Worm (Caenorhabditis elegans) whole organism, L3 larva: Measurements from ENCODE around the gene ekl-6.
A peak's percentile ranks its signal among the peaks of the same experiment; 100 is the strongest.

Experiments used
- R02D3.7 ChIP-seq: fragments of 150-350 bp; optimal IDR thresholded peaks from 2 replicates; lab custom pipeline; 2014; ENCODE audit warnings: missing biosample characterization, missing genetic modification characterization
- ZK546.5 ChIP-seq: sonication (generic microtip); optimal IDR thresholded peaks from 2 replicates; lab custom pipeline; 2017; ENCODE audit warnings: missing biosample characterization, missing genetic modification characterization
- aly-2 ChIP-seq: fragments of 150-350 bp; optimal IDR thresholded peaks from 2 replicates; lab custom pipeline; 2014; ENCODE audit warnings: missing biosample characterization, missing genetic modification characterization
- ama-1 ChIP-seq: fragments of 150-350 bp; optimal IDR thresholded peaks from 2 replicates; lab custom pipeline; 2018
- ceh-28 ChIP-seq: fragments of 150-350 bp; optimal IDR thresholded peaks from 2 replicates; lab custom pipeline; 2014; ENCODE audit warnings: missing biosample characterization, missing genetic modification reagents, missing genetic modification characterization
- ceh-9 ChIP-seq: sonication (generic microtip); optimal IDR thresholded peaks from 2 replicates; lab custom pipeline; 2018; ENCODE audit warnings: missing biosample characterization, missing genetic modification characterization
- egl-27 ChIP-seq: sonication (generic microtip); optimal IDR thresholded peaks from 4 replicates; lab custom pipeline; 2017; ENCODE audit warnings: missing biosample characterization, missing genetic modification reagents, missing genetic modification characterization
- elt-2 ChIP-seq: sonication (generic microtip); optimal IDR thresholded peaks from 2 replicates; lab custom pipeline; 2016; ENCODE audit warnings: missing genetic modification reagents, mild to moderate bottlenecking, missing genetic modification characterization, missing compliant biosample characterization
- elt-3 ChIP-seq, 3 experiments: fragments of 150-350 bp in 1 of 3; sonication (generic microtip) in 2 of 3; optimal IDR thresholded peaks; 2 replicates in 2 of 3; 4 replicates in 1 of 3; lab custom pipeline; 2014 to 2017; ENCODE audit warnings: missing biosample characterization in 3 of 3, missing genetic modification characterization in 3 of 3
- eor-1 ChIP-seq, 2 experiments: fragments of 150-350 bp; optimal IDR thresholded peaks; 2 replicates each; lab custom pipeline; 2014 to 2018; ENCODE audit warnings: missing biosample characterization in 2 of 2, missing genetic modification characterization in 2 of 2
- fkh-10 ChIP-seq: sonication (generic microtip); optimal IDR thresholded peaks from 2 replicates; lab custom pipeline; 2017; ENCODE audit warnings: missing biosample characterization, missing genetic modification reagents, missing genetic modification characterization
- fos-1 ChIP-seq: fragments of 150-350 bp; optimal IDR thresholded peaks from 2 replicates; lab custom pipeline; 2014; ENCODE audit warnings: missing biosample characterization, missing genetic modification characterization
- hmg-11 ChIP-seq: sonication (generic microtip); optimal IDR thresholded peaks from 2 replicates; lab custom pipeline; 2016; ENCODE audit warnings: missing genetic modification characterization, missing compliant biosample characterization
- jun-1 ChIP-seq: fragments of 150-350 bp; optimal IDR thresholded peaks from 2 replicates; lab custom pipeline; 2014; ENCODE audit warnings: missing biosample characterization, missing genetic modification reagents, missing genetic modification characterization
- lin-15B ChIP-seq: fragments of 150-350 bp; optimal IDR thresholded peaks from 2 replicates; lab custom pipeline; 2014; ENCODE audit warnings: missing biosample characterization, missing genetic modification characterization
- lsy-12 ChIP-seq: sonication (generic microtip); optimal IDR thresholded peaks from 2 replicates; lab custom pipeline; 2016; ENCODE audit warnings: mild to moderate bottlenecking, missing genetic modification characterization, missing compliant biosample characterization
- mdl-1 ChIP-seq: fragments of 150-350 bp; optimal IDR thresholded peaks from 2 replicates; lab custom pipeline; 2014; ENCODE audit warnings: missing biosample characterization, missing genetic modification characterization
- nfya-1 ChIP-seq: sonication (generic microtip); optimal IDR thresholded peaks from 2 replicates; lab custom pipeline; 2017; ENCODE audit warnings: missing genetic modification characterization, mild to moderate bottlenecking, missing compliant biosample characterization, antibody characterized with exemption, moderate library complexity; ENCODE audit not compliant: insufficient read depth
- nhr-11 ChIP-seq: fragments of 150-350 bp; optimal IDR thresholded peaks from 2 replicates; lab custom pipeline; 2014; ENCODE audit warnings: missing biosample characterization, missing genetic modification characterization
- nhr-12 ChIP-seq: fragments of 150-350 bp; optimal IDR thresholded peaks from 2 replicates; lab custom pipeline; 2014; ENCODE audit warnings: missing biosample characterization, missing genetic modification characterization
- nhr-28 ChIP-seq: fragments of 150-350 bp; optimal IDR thresholded peaks from 2 replicates; lab custom pipeline; 2014; ENCODE audit warnings: missing biosample characterization, missing genetic modification characterization
- nhr-43 ChIP-seq: sonication (generic microtip); optimal IDR thresholded peaks from 2 replicates; lab custom pipeline; 2016; ENCODE audit warnings: mild to moderate bottlenecking, missing genetic modification characterization, missing compliant biosample characterization; ENCODE audit not compliant: poor library complexity, severe bottlenecking
- nhr-77 ChIP-seq: fragments of 150-350 bp; optimal IDR thresholded peaks from 2 replicates; lab custom pipeline; 2014; ENCODE audit warnings: missing biosample characterization, missing genetic modification characterization
- pha-4 ChIP-seq: fragments of 150-350 bp; optimal IDR thresholded peaks from 2 replicates; lab custom pipeline; 2014; ENCODE audit warnings: missing biosample characterization, missing genetic modification reagents, missing genetic modification characterization
- pqm-1 ChIP-seq: fragments of 150-350 bp; optimal IDR thresholded peaks from 2 replicates; lab custom pipeline; 2017; ENCODE audit warnings: missing biosample characterization, missing genetic modification characterization, inconsistent platforms
- sea-2 ChIP-seq: fragments of 150-350 bp; sonication (generic microtip); optimal IDR thresholded peaks from 4 replicates; lab custom pipeline; 2014; ENCODE audit warnings: missing biosample characterization, missing genetic modification reagents, missing genetic modification characterization
- skn-1 ChIP-seq: fragments of 150-350 bp; optimal IDR thresholded peaks from 2 replicates; lab custom pipeline; 2014; ENCODE audit warnings: missing biosample characterization, missing genetic modification characterization
- snpc-4 ChIP-seq: fragments of 150-350 bp; optimal IDR thresholded peaks from 2 replicates; lab custom pipeline; 2014; ENCODE audit warnings: missing biosample characterization, missing genetic modification characterization
- tbx-2 ChIP-seq: sonication (generic microtip); optimal IDR thresholded peaks from 2 replicates; lab custom pipeline; 2016; ENCODE audit warnings: mild to moderate bottlenecking, missing genetic modification characterization, missing compliant biosample characterization
- unc-39 ChIP-seq: sonication (generic microtip); optimal IDR thresholded peaks from 4 replicates; lab custom pipeline; 2017; ENCODE audit warnings: missing biosample characterization, missing genetic modification characterization
- zag-1 ChIP-seq: fragments of 150-350 bp; optimal IDR thresholded peaks from 2 replicates; lab custom pipeline; 2014; ENCODE audit warnings: missing biosample characterization, missing genetic modification characterization
- ztf-11 ChIP-seq: fragments of 150-350 bp; optimal IDR thresholded peaks from 2 replicates; lab custom pipeline; 2014; ENCODE audit warnings: missing biosample characterization, missing genetic modification characterization
- ztf-4 ChIP-seq: fragments of 150-350 bp; optimal IDR thresholded peaks from 2 replicates; lab custom pipeline; 2014; ENCODE audit warnings: missing biosample characterization, missing genetic modification characterization

The ekl-6 gene

DNA sequence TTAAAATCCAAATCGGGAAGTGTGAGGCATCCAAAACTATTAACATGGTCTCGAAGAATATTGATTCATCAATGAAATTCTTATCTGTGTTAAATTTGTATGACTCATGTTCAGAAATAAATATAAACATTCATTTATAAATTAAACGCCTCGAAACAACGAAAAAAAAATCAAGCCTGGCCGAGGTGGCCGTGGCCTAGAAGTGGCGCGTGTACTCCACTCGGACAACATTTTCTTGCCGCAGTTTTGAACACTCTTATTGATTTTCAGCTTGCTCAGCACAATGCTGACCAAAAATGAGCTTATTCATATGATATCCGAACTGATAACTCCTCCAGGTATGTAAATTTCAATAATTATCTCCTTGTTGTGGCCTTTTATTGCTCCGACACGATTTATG, at the start of gene ekl-6:
Gene ekl-6 (plus strand): TSS at position 265 of the 400 bp plus-strand sequence.
- TF ChIP-seq nhr-28 (tag; lab: Kevin White, UChicago) (no peak), lsy-12 (tag; lab: Kevin White, UChicago) (peak; percentile 22), nhr-43 (tag; lab: Kevin White, UChicago) (peak; percentile 79), lin-15B (tag; lab: Kevin White, UChicago) (peak; percentile 48), snpc-4 (tag; lab: Kevin White, UChicago) (peak; percentile 12), elt-2 (tag; lab: Kevin White, UChicago) (no peak), hmg-11 (tag; lab: Kevin White, UChicago) (peak; percentile 65), elt-3 (tag; optimal IDR thresholded peaks at IDR 0.05; lab: Kevin White, UChicago) (no peak)

DNA sequence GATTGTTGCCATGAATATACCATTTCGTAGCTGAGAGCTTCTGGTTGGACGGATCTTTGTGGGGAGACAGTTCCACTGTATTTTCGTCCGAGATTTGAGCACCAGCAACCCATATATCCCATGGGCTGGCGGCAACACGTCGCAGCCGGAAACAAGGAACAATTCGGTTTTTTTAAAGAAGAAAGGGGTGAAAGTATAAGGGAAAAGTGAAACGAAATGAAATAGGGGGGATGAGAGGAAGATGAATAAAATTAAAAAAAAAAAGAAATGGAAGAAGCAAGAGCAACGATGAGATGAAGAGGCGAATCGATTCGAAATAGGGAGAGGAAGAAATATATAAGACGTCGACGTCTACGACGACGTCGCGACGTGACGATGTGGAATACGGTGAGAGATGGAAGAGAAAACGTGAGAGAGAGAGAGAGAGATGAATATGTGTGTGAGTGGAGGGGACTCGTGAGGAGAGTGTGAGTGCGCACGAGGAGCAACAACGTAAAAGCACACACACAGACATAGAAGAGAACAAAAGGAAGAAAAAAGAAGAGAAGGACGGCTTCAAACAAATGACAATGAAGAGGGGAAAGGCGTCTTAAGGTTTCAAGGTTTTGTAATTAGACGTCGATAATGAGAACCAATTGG, 47.7 kb upstream of the ekl-6 start, which contains the start of gene rgs-1:
Gene rgs-1 (minus strand): TSS at position 146 of the 639 bp plus-strand sequence.
- TF ChIP-seq snpc-4 (tag; lab: Kevin White, UChicago), result peak; percentile 25
- peak; percentile 77 for TF ChIP-seq nfya-1 (tag; lab: Kevin White, UChicago)
- TF ChIP-seq hmg-11 (tag; lab: Kevin White, UChicago), result peak; percentile 79
- peak; percentile 86 for TF ChIP-seq fkh-10 (GFP tag; lab: Kevin White, UChicago)
- peak; percentile 5 for TF ChIP-seq pha-4
- no peak for TF ChIP-seq unc-39
- TF ChIP-seq nhr-28 (tag; lab: Kevin White, UChicago), result no peak
- TF ChIP-seq lin-15B (tag; lab: Kevin White, UChicago), result peak; percentile 28
- peak; percentile 21 for TF ChIP-seq skn-1 (tag; lab: Kevin White, UChicago)

DNA sequence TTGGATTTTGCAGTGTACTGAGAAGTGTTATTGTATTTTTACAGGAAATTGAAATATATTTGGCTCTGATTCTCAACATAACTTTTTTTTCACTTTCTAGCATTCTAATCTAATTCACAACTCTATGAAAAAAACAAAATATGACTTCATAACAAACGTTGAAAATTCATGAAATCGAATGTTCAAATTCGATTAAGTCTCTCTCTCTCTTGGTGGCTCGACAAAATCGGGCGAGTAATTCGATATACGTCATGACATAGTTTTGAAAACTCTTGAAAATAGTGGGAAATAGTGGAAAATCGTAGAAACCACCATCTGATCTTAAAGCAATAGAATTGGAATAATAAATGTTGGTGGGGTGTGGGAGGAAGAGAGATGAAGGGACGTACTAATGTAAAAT, 46.2 kb upstream of the ekl-6 start:
- no peak for TF ChIP-seq ztf-4 (tag; lab: Kevin White, UChicago)
- no peak for TF ChIP-seq egl-27 (tag; lab: Kevin White, UChicago)
- no peak for TF ChIP-seq fos-1 (tag; lab: Kevin White, UChicago)
- no peak for TF ChIP-seq aly-2 (tag; lab: Kevin White, UChicago)
- no peak for TF ChIP-seq R02D3.7
- no peak for TF ChIP-seq pqm-1 (tag; lab: Kevin White, UChicago)
- no peak for TF ChIP-seq tbx-2 (tag; lab: Kevin White, UChicago)
- no peak for TF ChIP-seq nhr-28 (tag; lab: Kevin White, UChicago)

DNA sequence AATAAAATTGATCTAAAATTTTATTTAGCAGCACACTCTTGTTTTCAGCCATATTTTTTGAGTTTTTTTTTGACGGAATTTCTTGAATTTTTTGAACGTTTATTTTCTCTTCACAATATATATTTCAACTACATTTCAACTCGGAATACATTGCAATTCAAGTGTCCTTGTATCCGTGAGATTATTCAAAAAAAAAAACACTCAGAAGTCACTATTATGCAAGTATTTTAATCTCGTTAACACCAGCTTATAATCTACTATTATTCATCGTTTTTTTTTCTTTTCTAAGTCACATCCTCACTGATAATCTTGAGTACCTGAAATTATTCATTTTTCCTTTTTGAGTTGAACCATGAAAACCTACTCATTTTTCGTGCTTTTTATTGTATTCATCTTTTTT, 40.8 kb upstream of the ekl-6 start, which contains the start of gene ins-21:
Gene ins-21 (plus strand): TSS at position 301 of the 400 bp plus-strand sequence.
- no peak for TF ChIP-seq nhr-12 (tag; lab: Kevin White, UChicago)
- no peak for TF ChIP-seq sea-2 (GFP tag; lab: Kevin White, UChicago)
- TF ChIP-seq ZK546.5 (tag; lab: Kevin White, UChicago), result no peak
- no peak for TF ChIP-seq nhr-43 (tag; lab: Kevin White, UChicago)

DNA sequence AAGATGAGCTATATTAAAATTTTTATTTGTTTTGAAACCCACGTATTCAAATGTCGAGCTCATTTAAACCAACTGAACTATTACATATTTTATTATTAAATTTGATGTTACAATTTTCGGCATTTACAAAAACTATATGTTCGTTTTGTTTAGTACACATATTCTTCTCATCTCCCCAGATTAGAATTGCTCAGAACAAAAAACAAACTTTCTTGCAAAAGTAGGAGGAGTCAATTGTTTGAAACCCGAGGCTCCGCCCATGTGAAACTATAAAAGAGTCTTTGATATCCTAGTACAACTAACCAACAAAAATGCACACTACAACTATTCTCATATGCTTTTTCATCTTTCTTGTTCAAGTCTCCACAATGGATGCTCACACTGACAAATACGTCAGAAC, 38.2 kb upstream of the ekl-6 start, which contains the start of gene ins-22:
Gene ins-22 (plus strand): TSS at position 301 of the 400 bp plus-strand sequence.
- no peak for TF ChIP-seq zag-1 (tag; lab: Kevin White, UChicago)
- no peak for TF ChIP-seq nhr-77 (tag; lab: Kevin White, UChicago)
- TF ChIP-seq hmg-11 (tag; lab: Kevin White, UChicago), result no peak
- no peak for TF ChIP-seq skn-1 (tag; lab: Kevin White, UChicago)
- TF ChIP-seq snpc-4 (tag; lab: Kevin White, UChicago), result no peak
- TF ChIP-seq fos-1 (tag; lab: Kevin White, UChicago), result no peak
- no peak for TF ChIP-seq ama-1 (lab: Kevin White, UChicago)

DNA sequence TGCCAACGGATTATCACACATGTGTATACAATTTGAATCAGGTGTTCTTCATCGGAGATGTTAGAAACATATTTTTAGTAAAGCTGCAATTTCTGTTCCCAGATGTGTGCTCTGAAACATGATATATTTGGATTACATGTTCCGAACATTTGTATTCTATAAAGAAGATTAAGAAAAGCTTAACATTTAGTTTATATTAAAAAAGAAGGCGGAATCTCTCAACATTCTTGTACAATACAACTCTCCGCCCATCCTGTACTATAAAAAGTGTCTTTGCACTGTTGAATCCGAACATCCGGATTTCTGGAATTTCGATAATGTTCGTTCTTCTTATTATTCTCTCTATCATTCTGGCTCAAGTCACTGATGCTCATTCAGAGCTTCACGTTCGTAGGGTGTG, 36.3 kb upstream of the ekl-6 start, which contains the start of gene ins-23:
Gene ins-23 (plus strand): TSS at position 301 of the 400 bp plus-strand sequence.
- no peak for TF ChIP-seq nhr-12 (tag; lab: Kevin White, UChicago)

DNA sequence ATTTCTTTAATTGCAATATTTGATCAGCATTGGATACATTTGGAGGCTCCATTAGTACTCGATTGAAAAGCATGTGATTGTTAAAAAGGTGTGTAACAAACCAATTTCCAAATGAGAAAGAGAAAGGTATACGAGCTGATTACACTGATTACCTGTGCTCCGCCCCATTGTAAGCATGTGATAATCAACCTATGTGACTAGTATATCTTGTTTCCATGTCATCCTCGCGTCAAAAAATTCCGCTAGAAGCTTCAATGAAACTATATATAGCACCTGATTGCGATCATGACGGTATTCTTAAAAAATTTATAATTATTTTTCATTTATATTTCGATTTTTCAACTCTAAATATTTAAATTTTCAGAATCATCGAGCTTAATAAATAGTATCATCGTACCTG, 33.7 kb upstream of the ekl-6 start, which contains the start of gene M04D8.4:
Gene M04D8.4 (minus strand): TSS at position 101 of the 400 bp plus-strand sequence.
- TF ChIP-seq ztf-4 (tag; lab: Kevin White, UChicago) (no peak), mdl-1 (tag; lab: Kevin White, UChicago) (no peak), eor-1 (tag; optimal IDR thresholded peaks at IDR 0.05; lab: Kevin White, UChicago) (no peak), fkh-10 (GFP tag; lab: Kevin White, UChicago) (no peak), lin-15B (tag; lab: Kevin White, UChicago) (no peak), jun-1 (tag; lab: Kevin White, UChicago) (no peak), sea-2 (GFP tag; lab: Kevin White, UChicago) (no peak), ceh-28 (no peak), lsy-12 (tag; lab: Kevin White, UChicago) (no peak), nhr-77 (tag; lab: Kevin White, UChicago) (no peak), ztf-11 (tag; lab: Kevin White, UChicago) (no peak), snpc-4 (tag; lab: Kevin White, UChicago) (no peak), pqm-1 (tag; lab: Kevin White, UChicago) (no peak), nhr-11 (no peak), ceh-9 (tag; lab: Kevin White, UChicago) (no peak), tbx-2 (tag; lab: Kevin White, UChicago) (no peak)
